Fruit fly (Drosophila melanogaster) whole organism, embryonic: ENCODE data around the gene CG5080.
A peak's percentile ranks its signal among the peaks of the same experiment; 100 is the strongest.

Experiments used
- ATbp ChIP-seq: fragments of 200-800 bp; sonication (Bioruptor generic); optimal IDR thresholded peaks from 2 replicates; lab custom pipeline; 2017; ENCODE audit warnings: missing biosample characterization, mild to moderate bottlenecking, missing genetic modification characterization, missing genetic modification reagents
- CG12071 ChIP-seq: fragments of 200-800 bp; sonication (Bioruptor generic); optimal IDR thresholded peaks from 3 replicates; lab custom pipeline; 2018; ENCODE audit warnings: missing biosample characterization, mild to moderate bottlenecking, missing genetic modification characterization
- CG13424 ChIP-seq: fragments of 200-800 bp; sonication (Bioruptor generic); optimal IDR thresholded peaks from 2 replicates; lab custom pipeline; 2019; ENCODE audit warnings: missing biosample characterization, mild to moderate bottlenecking, missing genetic modification characterization, moderate library complexity
- CG14441 ChIP-seq: fragments of 200-800 bp; sonication (Bioruptor generic); IDR thresholded peaks from 2 replicates; pipeline ENCODE4 v1.3.6; 2022; ENCODE audit warnings: missing biosample characterization, missing genetic modification characterization
- CG14860 ChIP-seq: fragments of 200-800 bp; sonication (Bioruptor generic); IDR thresholded peaks from 3 replicates; pipeline ENCODE4 v1.3.6; 2022; ENCODE audit warnings: missing biosample characterization, missing genetic modification characterization; ENCODE audit not compliant: partially characterized antibody
- CG15514 ChIP-seq: fragments of 200-800 bp; sonication (Bioruptor generic); optimal IDR thresholded peaks from 3 replicates; lab custom pipeline; 2017; ENCODE audit warnings: missing biosample characterization, missing genetic modification characterization, mild to moderate bottlenecking, moderate library complexity, missing genetic modification reagents
- CG17568 ChIP-seq: fragments of 200-800 bp; sonication (Bioruptor generic); optimal IDR thresholded peaks from 2 replicates; lab custom pipeline; 2018; ENCODE audit warnings: missing biosample characterization, mild to moderate bottlenecking, missing genetic modification characterization, moderate library complexity
- CG17829 ChIP-seq: fragments of 200-800 bp; optimal IDR thresholded peaks from 2 replicates; lab custom pipeline; 2019; ENCODE audit warnings: missing biosample characterization, mild to moderate bottlenecking, missing genetic modification characterization, moderate library complexity
- CG1792 ChIP-seq: fragments of 200-800 bp; sonication (Bioruptor generic); optimal IDR thresholded peaks from 2 replicates; lab custom pipeline; 2016; ENCODE audit warnings: missing biosample characterization, missing genetic modification characterization
- CG18262 ChIP-seq: fragments of 200-800 bp; optimal IDR thresholded peaks from 3 replicates; lab custom pipeline; 2019; ENCODE audit warnings: missing biosample characterization, mild to moderate bottlenecking, missing genetic modification characterization, moderate library complexity
- CG18476 ChIP-seq: fragments of 200-800 bp; sonication (Bioruptor generic); optimal IDR thresholded peaks from 2 replicates; lab custom pipeline; 2016; ENCODE audit warnings: missing biosample characterization, mild to moderate bottlenecking, missing genetic modification characterization
- CG4707 ChIP-seq: fragments of 200-800 bp; sonication (Bioruptor generic); optimal IDR thresholded peaks from 2 replicates; lab custom pipeline; 2018; ENCODE audit warnings: missing biosample characterization, mild to moderate bottlenecking, missing genetic modification characterization, moderate library complexity
- CG4854 ChIP-seq: fragments of 200-800 bp; sonication (Bioruptor generic); optimal IDR thresholded peaks from 2 replicates; lab custom pipeline; 2016; ENCODE audit warnings: missing biosample characterization, missing genetic modification characterization, inconsistent platforms
- CG7357 ChIP-seq: fragments of 200-800 bp; sonication (Bioruptor generic); IDR thresholded peaks from 3 replicates; pipeline ENCODE4 v1.3.6; 2022; ENCODE audit warnings: missing biosample characterization, missing genetic modification characterization
- CG8478 ChIP-seq: fragments of >200 bp; optimal IDR thresholded peaks from 2 replicates; lab custom pipeline; 2018
- CG8944 ChIP-seq: fragments of 200-800 bp; sonication (Bioruptor generic); optimal IDR thresholded peaks from 3 replicates; lab custom pipeline; 2016; ENCODE audit warnings: missing biosample characterization, missing genetic modification characterization
- CG9727 ChIP-seq: fragments of 200-800 bp; sonication (Bioruptor generic); optimal IDR thresholded peaks from 3 replicates; lab custom pipeline; 2017; ENCODE audit warnings: missing biosample characterization, mild to moderate bottlenecking, missing genetic modification characterization
- Dfd ChIP-seq, 2 experiments: fragments of >200 bp; optimal IDR thresholded peaks; 2 replicates each; lab custom pipeline; 2017; ENCODE audit warnings: missing biosample characterization in 2 of 2, missing genetic modification characterization in 2 of 2
- Dip2 ChIP-seq: fragments of 200-800 bp; sonication (Bioruptor generic); IDR thresholded peaks from 2 replicates; pipeline ENCODE4 v1.3.6; 2022; ENCODE audit warnings: missing biosample characterization, missing genetic modification characterization
- Dll ChIP-seq: fragments of 200-800 bp; sonication (Bioruptor generic); IDR thresholded peaks from 4 replicates; pipeline ENCODE4 v1.3.6; 2022; ENCODE audit warnings: missing biosample characterization, missing genetic modification characterization; ENCODE audit not compliant: partially characterized antibody
- H15 ChIP-seq: fragments of 200-800 bp; sonication (Bioruptor generic); IDR thresholded peaks from 3 replicates; pipeline ENCODE4 v1.3.6; 2022; ENCODE audit warnings: missing biosample characterization, missing genetic modification characterization
- H2.0 ChIP-seq: fragments of 200-800 bp; sonication (Bioruptor generic); IDR thresholded peaks from 2 replicates; pipeline ENCODE4 v1.3.6; 2022; ENCODE audit warnings: missing biosample characterization, missing genetic modification characterization
- Hr39 ChIP-seq: fragments of >200 bp; optimal IDR thresholded peaks from 2 replicates; lab custom pipeline; 2017
- Lim3 ChIP-seq: fragments of 200-800 bp; sonication (Bioruptor generic); IDR thresholded peaks from 2 replicates; pipeline ENCODE4 v1.3.6; 2022; ENCODE audit warnings: missing biosample characterization, missing genetic modification characterization
- Neu2 ChIP-seq: fragments of 200-800 bp; sonication (Bioruptor generic); optimal IDR thresholded peaks from 3 replicates; lab custom pipeline; 2016; ENCODE audit warnings: missing biosample characterization, missing genetic modification characterization, borderline replicate concordance
- Nf-YC ChIP-seq: fragments of 200-800 bp; optimal IDR thresholded peaks from 3 replicates; lab custom pipeline; 2019; ENCODE audit warnings: missing biosample characterization, mild to moderate bottlenecking, missing genetic modification characterization, moderate library complexity
- Sry-δ ChIP-seq: fragments of 200-800 bp; sonication (Bioruptor generic); optimal IDR thresholded peaks from 2 replicates; lab custom pipeline; 2016; ENCODE audit warnings: missing biosample characterization, missing genetic modification characterization
- Vsx1 ChIP-seq: fragments of 200-800 bp; sonication (Bioruptor generic); optimal IDR thresholded peaks from 2 replicates; lab custom pipeline; 2017; ENCODE audit warnings: missing biosample characterization, mild to moderate bottlenecking, missing genetic modification characterization, missing genetic modification reagents
- YL-1 ChIP-seq: fragments of 200-800 bp; sonication (Bioruptor generic); optimal IDR thresholded peaks from 3 replicates; lab custom pipeline; 2017; ENCODE audit warnings: missing biosample characterization, mild to moderate bottlenecking, missing genetic modification characterization
- bbx ChIP-seq: fragments of 200-800 bp; sonication (Bioruptor generic); IDR thresholded peaks from 2 replicates; pipeline ENCODE4 v1.3.6; 2022; ENCODE audit warnings: missing biosample characterization, missing genetic modification characterization; ENCODE audit not compliant: partially characterized antibody
- bcd ChIP-seq: fragments of 200-800 bp; sonication (Bioruptor generic); optimal IDR thresholded peaks from 2 replicates; lab custom pipeline; 2017; ENCODE audit warnings: missing biosample characterization, mild to moderate bottlenecking, missing genetic modification characterization
- caup ChIP-seq: fragments of 200-800 bp; sonication (Bioruptor generic); optimal IDR thresholded peaks from 3 replicates; lab custom pipeline; 2017; ENCODE audit warnings: missing biosample characterization, mild to moderate bottlenecking, missing genetic modification characterization, moderate library complexity; ENCODE audit not compliant: severe bottlenecking
- chm ChIP-seq: fragments of 200-800 bp; sonication (Bioruptor generic); IDR thresholded peaks from 2 replicates; pipeline ENCODE4 v1.3.6; 2022; ENCODE audit warnings: missing biosample characterization, missing genetic modification characterization
- dimm ChIP-seq: fragments of 200-800 bp; sonication (Bioruptor generic); IDR thresholded peaks from 2 replicates; pipeline ENCODE4 v1.3.6; 2022; ENCODE audit warnings: missing biosample characterization, missing genetic modification characterization
- dm ChIP-seq: fragments of 200-800 bp; sonication (Bioruptor generic); optimal IDR thresholded peaks from 3 replicates; lab custom pipeline; 2016; ENCODE audit warnings: missing biosample characterization, missing genetic modification characterization
- ems ChIP-seq: fragments of 200-800 bp; sonication (Bioruptor generic); optimal IDR thresholded peaks from 3 replicates; lab custom pipeline; 2016; ENCODE audit warnings: missing biosample characterization, missing genetic modification characterization
- fru ChIP-seq: fragments of >200 bp; optimal IDR thresholded peaks from 2 replicates; lab custom pipeline; 2017
- grn ChIP-seq: fragments of 200-800 bp; sonication (Bioruptor generic); optimal IDR thresholded peaks from 3 replicates; lab custom pipeline; 2017; ENCODE audit warnings: missing biosample characterization, missing genetic modification characterization
- ham ChIP-seq: fragments of 200-800 bp; sonication (Bioruptor generic); IDR thresholded peaks from 2 replicates; pipeline ENCODE4 v1.3.6; 2022; ENCODE audit warnings: missing biosample characterization, missing genetic modification characterization
- hbn ChIP-seq: fragments of 200-800 bp; sonication (Bioruptor generic); IDR thresholded peaks from 2 replicates; pipeline ENCODE4 v1.3.6; 2022; ENCODE audit warnings: missing biosample characterization, missing genetic modification characterization; ENCODE audit not compliant: partially characterized antibody
- kah ChIP-seq: fragments of 200-800 bp; sonication (Bioruptor generic); optimal IDR thresholded peaks from 2 replicates; lab custom pipeline; 2018; ENCODE audit warnings: missing biosample characterization, mild to moderate bottlenecking, missing genetic modification characterization
- lab ChIP-seq: fragments of 200-800 bp; sonication (Bioruptor generic); optimal IDR thresholded peaks from 3 replicates; lab custom pipeline; 2017; ENCODE audit warnings: missing biosample characterization, missing genetic modification characterization, mild to moderate bottlenecking, moderate library complexity, missing genetic modification reagents
- lola ChIP-seq, 3 experiments: fragments of >200 bp in 2 of 3; fragments of 200-800 bp in 1 of 3; sonication (Bioruptor generic) in 1 of 3; optimal IDR thresholded peaks; 2 replicates each; lab custom pipeline; 2017 to 2019; ENCODE audit warnings: missing biosample characterization in 3 of 3, missing genetic modification characterization in 3 of 3, mild to moderate bottlenecking in 1 of 3, moderate library complexity in 1 of 3
- luna ChIP-seq: fragments of 200-800 bp; sonication (Bioruptor generic); optimal IDR thresholded peaks from 2 replicates; lab custom pipeline; 2016; ENCODE audit warnings: missing biosample characterization, missing genetic modification characterization
- pb ChIP-seq: fragments of 200-800 bp; sonication (Bioruptor generic); optimal IDR thresholded peaks from 3 replicates; lab custom pipeline; 2016; ENCODE audit warnings: missing biosample characterization, missing genetic modification characterization
- sisA ChIP-seq: fragments of 200-800 bp; sonication (Bioruptor generic); IDR thresholded peaks from 2 replicates; pipeline ENCODE4 v1.3.6; 2022; ENCODE audit warnings: missing biosample characterization, missing genetic modification characterization
- slbo ChIP-seq: fragments of 200-800 bp; sonication (Bioruptor generic); IDR thresholded peaks from 2 replicates; pipeline ENCODE4 v1.3.6; 2022; ENCODE audit warnings: missing biosample characterization, missing genetic modification characterization
- tna ChIP-seq: fragments of 200-800 bp; sonication (Bioruptor generic); IDR thresholded peaks from 2 replicates; pipeline ENCODE4 v1.3.6; 2022; ENCODE audit warnings: missing biosample characterization, missing genetic modification characterization; ENCODE audit not compliant: partially characterized antibody
- tx ChIP-seq: fragments of 200-800 bp; sonication (Bioruptor generic); optimal IDR thresholded peaks from 2 replicates; lab custom pipeline; 2016; ENCODE audit warnings: missing biosample characterization, missing genetic modification characterization
- zen ChIP-seq: fragments of 200-800 bp; sonication (Bioruptor generic); optimal IDR thresholded peaks from 3 replicates; lab custom pipeline; 2018; ENCODE audit warnings: missing biosample characterization, mild to moderate bottlenecking, missing genetic modification characterization, moderate library complexity
- zen2 ChIP-seq: fragments of 200-800 bp; sonication (Bioruptor generic); IDR thresholded peaks from 3 replicates; pipeline ENCODE4 v1.3.6; 2022; ENCODE audit warnings: missing biosample characterization, missing genetic modification characterization; ENCODE audit not compliant: partially characterized antibody

CG5080 gene

dm6 chr2L:1150554-1150953, 13.1 kb downstream of the CG5080 start, which contains the start of the genes Tfb4 and Vps29 (continued):
- TF ChIP-seq lab (GFP tag; lab: Kevin White, UChicago) (no peak), CG8944 (GFP tag; lab: Kevin White, UChicago) (no peak), CG15514 (GFP tag; lab: Kevin White, UChicago) (peak; percentile 58), H15 (GFP tag; lab: Robert Waterston, UW) (no peak), Sry-δ (GFP tag; lab: Kevin White, UChicago) (peak; percentile 94), ham (GFP tag; lab: Robert Waterston, UW) (no peak), CG14441 (GFP tag; lab: Robert Waterston, UW) (no peak; the same call in 1 of the 2 replicates), lola (GFP tag; optimal IDR thresholded peaks at IDR 0.05; lab: Kevin White, UChicago) (no peak), fru (lab: Kevin White, UChicago) (no peak), CG4707 (no peak), Neu2 (no peak), dimm (GFP tag; lab: Robert Waterston, UW) (no peak), Dfd (GFP tag; optimal IDR thresholded peaks at IDR 0.05; lab: Kevin White, UChicago) (no peak), CG13424 (tag; lab: Kevin White, UChicago) (peak; percentile 36), slbo (GFP tag; lab: Robert Waterston, UW) (peak; percentile 69), Dip2 (GFP tag; lab: Robert Waterston, UW) (no peak), CG18262 (tag; lab: Kevin White, UChicago) (no peak), Lim3 (GFP tag; lab: Robert Waterston, UW) (no peak), tx (GFP tag; lab: Kevin White, UChicago) (peak; percentile 7), dm (GFP tag; lab: Kevin White, UChicago) (peak; percentile 31), CG7357 (GFP tag; lab: Robert Waterston, UW) (no peak), CG8478 (lab: Kevin White, UChicago) (no peak), caup (GFP tag; lab: Kevin White, UChicago) (no peak), chm (GFP tag; lab: Robert Waterston, UW) (peak; percentile 30; the same call in 1 of the 2 replicates), ATbp (GFP tag; lab: Kevin White, UChicago) (no peak), Vsx1 (GFP tag; lab: Kevin White, UChicago) (no peak), CG12071 (GFP tag; lab: Kevin White, UChicago) (no peak), luna (no peak), sisA (GFP tag; lab: Robert Waterston, UW) (no peak), hbn (GFP tag; lab: Robert Waterston, UW) (peak; percentile 89), CG9727 (GFP tag; lab: Kevin White, UChicago) (no peak), Hr39 (no peak), ems (GFP tag; lab: Kevin White, UChicago) (peak; percentile 67), CG17829 (peak; percentile 60), kah (GFP tag; lab: Kevin White, UChicago) (no peak), bbx (peak; percentile 97), zen (tag; lab: Kevin White, UChicago) (no peak), CG14860 (GFP tag; lab: Robert Waterston, UW) (peak; percentile 93), Dll (GFP tag; lab: Robert Waterston, UW) (peak; percentile 84), CG1792 (no peak), tna (GFP tag; lab: Robert Waterston, UW) (peak; percentile 96), H2.0 (GFP tag; lab: Robert Waterston, UW) (peak; percentile 46; the same call in 1 of the 2 replicates), YL-1 (GFP tag; lab: Kevin White, UChicago) (peak; percentile 2), CG18476 (GFP tag; lab: Kevin White, UChicago) (no peak), Nf-YC (no peak), bcd (GFP tag; lab: Kevin White, UChicago) (no peak), pb (GFP tag; lab: Kevin White, UChicago) (no peak), zen2 (GFP tag; lab: Robert Waterston, UW) (peak; percentile 98), CG17568 (GFP tag; lab: Kevin White, UChicago) (peak; percentile 99), grn (no peak), CG4854 (GFP tag; lab: Kevin White, UChicago) (peak; percentile 21)
